Worm (Caenorhabditis elegans) whole organism, early embryonic: ENCODE data around the gene srsx-6.

Source experiments
- F13C5.2 ChIP-seq: sonication (generic microtip); optimal IDR thresholded peaks from 2 replicates; lab custom pipeline; 2017; ENCODE audit warnings: mild to moderate bottlenecking, missing genetic modification characterization, inconsistent platforms, missing compliant biosample characterization
- aly-1 ChIP-seq: sonication (generic microtip); optimal IDR thresholded peaks from 2 replicates; lab custom pipeline; 2016; ENCODE audit warnings: missing genetic modification characterization, missing compliant biosample characterization
- ama-1 ChIP-seq: fragments of 150-350 bp; optimal IDR thresholded peaks from 2 replicates; lab custom pipeline; 2014
- hmbx-1 ChIP-seq: sonication (generic microtip); optimal IDR thresholded peaks from 2 replicates; lab custom pipeline; 2016; ENCODE audit warnings: mild to moderate bottlenecking, missing genetic modification characterization, missing compliant biosample characterization
- scrt-1 ChIP-seq: fragments of 200-800 bp; sonication (Bioruptor generic); IDR thresholded peaks from 2 replicates; pipeline ENCODE4 v1.3.6; 2022; ENCODE audit warnings: missing genetic modification characterization, missing compliant biosample characterization

- TF ChIP-seq hmbx-1 (tag; lab: Kevin White, UChicago) = no peak
- TF ChIP-seq ama-1 = no peak
- TF ChIP-seq aly-1 (tag; lab: Kevin White, UChicago) = no peak
- no peak for TF ChIP-seq F13C5.2 (tag; lab: Kevin White, UChicago)
- no peak for TF ChIP-seq scrt-1 (GFP tag; lab: Robert Waterston, UW)
Measured at ce11 chrV:7893812-7894381, 33.0 kb upstream of the srsx-6 start, which contains the start of gene F40A3.6.
